Fruit fly (Drosophila melanogaster) whole organism, embryonic: ENCODE results near the gene CG32647.

Source experiments
- Abd-B ChIP-seq: fragments of 200-800 bp; sonication (Bioruptor generic); optimal IDR thresholded peaks from 2 replicates; lab custom pipeline; 2018; ENCODE audit warnings: missing biosample characterization, mild to moderate bottlenecking, missing genetic modification characterization, moderate library complexity
- Adf1 ChIP-seq: fragments of 200-800 bp; sonication (Bioruptor generic); IDR thresholded peaks from 2 replicates; pipeline ENCODE4 v1.3.6; 2022; ENCODE audit warnings: missing biosample characterization, missing genetic modification characterization
- CG10431 ChIP-seq: fragments of 200-800 bp; sonication (Bioruptor generic); optimal IDR thresholded peaks from 3 replicates; lab custom pipeline; 2018; ENCODE audit warnings: missing biosample characterization, mild to moderate bottlenecking, missing genetic modification characterization
- CG11456 ChIP-seq: fragments of 200-800 bp; sonication (Bioruptor generic); IDR thresholded peaks from 3 replicates; pipeline ENCODE4 v1.3.6; 2022; ENCODE audit warnings: missing biosample characterization, missing genetic modification characterization
- CG15073 ChIP-seq: fragments of 200-800 bp; sonication (Bioruptor generic); optimal IDR thresholded peaks from 2 replicates; lab custom pipeline; 2016; ENCODE audit warnings: missing biosample characterization, missing genetic modification characterization
- CG17328 ChIP-seq: fragments of 200-800 bp; sonication (Bioruptor generic); IDR thresholded peaks from 2 replicates; pipeline ENCODE4 v1.3.6; 2022; ENCODE audit warnings: missing biosample characterization, missing genetic modification characterization
- CG1832 ChIP-seq: fragments of 200-800 bp; sonication (Bioruptor generic); optimal IDR thresholded peaks from 2 replicates; lab custom pipeline; 2017; ENCODE audit warnings: missing biosample characterization, mild to moderate bottlenecking, missing genetic modification characterization, inconsistent platforms
- CG2116 ChIP-seq: fragments of 200-800 bp; sonication (Bioruptor generic); optimal IDR thresholded peaks from 3 replicates; lab custom pipeline; 2018; ENCODE audit warnings: missing biosample characterization, mild to moderate bottlenecking, missing genetic modification characterization
- CG2129 ChIP-seq: fragments of 200-800 bp; sonication (Bioruptor generic); IDR thresholded peaks from 2 replicates; pipeline ENCODE4 v1.3.6; 2022; ENCODE audit warnings: missing biosample characterization, missing genetic modification characterization; ENCODE audit not compliant: partially characterized antibody
- CG2199 ChIP-seq: fragments of 200-800 bp; sonication (Bioruptor generic); IDR thresholded peaks from 3 replicates; pipeline ENCODE4 v1.3.6; 2022; ENCODE audit warnings: missing biosample characterization, missing genetic modification characterization
- CG3281 ChIP-seq: fragments of 200-800 bp; sonication (Bioruptor generic); optimal IDR thresholded peaks from 3 replicates; lab custom pipeline; 2017; ENCODE audit warnings: missing biosample characterization, mild to moderate bottlenecking, missing genetic modification characterization
- CG34422 ChIP-seq: fragments of 200-800 bp; sonication (Bioruptor generic); IDR thresholded peaks from 3 replicates; pipeline ENCODE4 v1.3.6; 2022; ENCODE audit warnings: missing biosample characterization, missing genetic modification characterization
- CG4854 ChIP-seq: fragments of 200-800 bp; sonication (Bioruptor generic); optimal IDR thresholded peaks from 2 replicates; lab custom pipeline; 2016; ENCODE audit warnings: missing biosample characterization, missing genetic modification characterization, inconsistent platforms
- CG6683 ChIP-seq: fragments of 200-800 bp; sonication (Bioruptor generic); optimal IDR thresholded peaks from 2 replicates; lab custom pipeline; 2017; ENCODE audit warnings: missing biosample characterization, mild to moderate bottlenecking, missing genetic modification characterization, missing genetic modification reagents
- CG7271 ChIP-seq: fragments of 200-800 bp; sonication (Bioruptor generic); optimal IDR thresholded peaks from 2 replicates; lab custom pipeline; 2018; ENCODE audit warnings: missing biosample characterization, mild to moderate bottlenecking, missing genetic modification characterization, moderate library complexity
- CG7963 ChIP-seq: fragments of 200-800 bp; sonication (Bioruptor generic); IDR thresholded peaks from 3 replicates; pipeline ENCODE4 v1.3.6; 2022; ENCODE audit warnings: missing biosample characterization, missing genetic modification characterization; ENCODE audit not compliant: partially characterized antibody
- CG8359 ChIP-seq: fragments of 200-800 bp; sonication (Bioruptor generic); optimal IDR thresholded peaks from 2 replicates; lab custom pipeline; 2017; ENCODE audit warnings: missing biosample characterization, mild to moderate bottlenecking, missing genetic modification characterization, borderline replicate concordance
- Dek ChIP-seq: fragments of 200-800 bp; sonication (Bioruptor generic); optimal IDR thresholded peaks from 3 replicates; lab custom pipeline; 2019; ENCODE audit warnings: missing biosample characterization, mild to moderate bottlenecking, missing genetic modification characterization, moderate library complexity
- Dfd ChIP-seq, 2 experiments: fragments of >200 bp; optimal IDR thresholded peaks; 2 replicates each; lab custom pipeline; 2017; ENCODE audit warnings: missing biosample characterization in 2 of 2, missing genetic modification characterization in 2 of 2
- Doc3 ChIP-seq: fragments of 200-800 bp; sonication (Bioruptor generic); IDR thresholded peaks from 3 replicates; pipeline ENCODE4 v1.3.6; 2022; ENCODE audit warnings: missing biosample characterization, missing genetic modification characterization; ENCODE audit not compliant: partially characterized antibody
- HLH3B ChIP-seq: fragments of 200-800 bp; sonication (Bioruptor generic); IDR thresholded peaks from 2 replicates; pipeline ENCODE4 v1.3.6; 2022; ENCODE audit warnings: missing biosample characterization, missing genetic modification characterization
- HLH4C ChIP-seq: fragments of 200-800 bp; sonication (Bioruptor generic); IDR thresholded peaks from 3 replicates; pipeline ENCODE4 v1.3.6; 2022; ENCODE audit warnings: missing biosample characterization, missing genetic modification characterization; ENCODE audit not compliant: partially characterized antibody
- HLHmδ ChIP-seq: fragments of 200-800 bp; sonication (Bioruptor generic); optimal IDR thresholded peaks from 2 replicates; lab custom pipeline; 2018; ENCODE audit warnings: missing biosample characterization, mild to moderate bottlenecking, missing genetic modification characterization, moderate library complexity
- Kr ChIP-seq: fragments of 200-800 bp; sonication (Bioruptor generic); optimal IDR thresholded peaks from 2 replicates; lab custom pipeline; 2017; ENCODE audit warnings: missing biosample characterization, mild to moderate bottlenecking, missing genetic modification characterization
- MBD-R2 ChIP-seq: fragments of 200-800 bp; sonication (Bioruptor generic); IDR thresholded peaks from 2 replicates; pipeline ENCODE4 v1.3.6; 2022; ENCODE audit warnings: missing biosample characterization, missing genetic modification characterization
- Max ChIP-seq: fragments of 200-800 bp; sonication (Bioruptor generic); optimal IDR thresholded peaks from 2 replicates; lab custom pipeline; 2016; ENCODE audit warnings: missing biosample characterization, mild to moderate bottlenecking, missing genetic modification characterization
- Ptx1 ChIP-seq: fragments of 200-800 bp; sonication (Bioruptor generic); IDR thresholded peaks from 2 replicates; pipeline ENCODE4 v1.3.6; 2022; ENCODE audit warnings: missing biosample characterization, missing genetic modification characterization
- Spps ChIP-seq: fragments of 200-800 bp; sonication (Bioruptor generic); optimal IDR thresholded peaks from 2 replicates; lab custom pipeline; 2018; ENCODE audit warnings: missing biosample characterization, mild to moderate bottlenecking, missing genetic modification characterization
- Sry-δ ChIP-seq: fragments of 200-800 bp; sonication (Bioruptor generic); optimal IDR thresholded peaks from 2 replicates; lab custom pipeline; 2016; ENCODE audit warnings: missing biosample characterization, missing genetic modification characterization
- amos ChIP-seq: fragments of 200-800 bp; sonication (Bioruptor generic); IDR thresholded peaks from 2 replicates; pipeline ENCODE4 v1.3.6; 2022; ENCODE audit warnings: missing biosample characterization, missing genetic modification characterization; ENCODE audit not compliant: partially characterized antibody
- ato ChIP-seq: fragments of 200-800 bp; sonication (Bioruptor generic); IDR thresholded peaks from 2 replicates; pipeline ENCODE4 v1.3.6; 2022; ENCODE audit warnings: missing biosample characterization, missing genetic modification characterization; ENCODE audit not compliant: partially characterized antibody
- bcd ChIP-seq: fragments of 200-800 bp; sonication (Bioruptor generic); optimal IDR thresholded peaks from 2 replicates; lab custom pipeline; 2017; ENCODE audit warnings: missing biosample characterization, mild to moderate bottlenecking, missing genetic modification characterization
- dmrt99B ChIP-seq: fragments of 200-800 bp; sonication (Bioruptor generic); optimal IDR thresholded peaks from 2 replicates; lab custom pipeline; 2018; ENCODE audit warnings: missing biosample characterization, mild to moderate bottlenecking, missing genetic modification characterization, moderate library complexity
- fd64A ChIP-seq: fragments of 200-800 bp; sonication (Bioruptor generic); optimal IDR thresholded peaks from 3 replicates; lab custom pipeline; 2018; ENCODE audit warnings: missing biosample characterization, mild to moderate bottlenecking, missing genetic modification characterization
- gem ChIP-seq: fragments of 200-800 bp; sonication (Bioruptor generic); optimal IDR thresholded peaks from 2 replicates; lab custom pipeline; 2019; ENCODE audit warnings: missing biosample characterization, mild to moderate bottlenecking, missing genetic modification characterization, moderate library complexity
- gfzf ChIP-seq: fragments of 200-800 bp; sonication (Bioruptor generic); optimal IDR thresholded peaks from 2 replicates; lab custom pipeline; 2016; ENCODE audit warnings: missing biosample characterization, mild to moderate bottlenecking, missing genetic modification characterization, moderate library complexity
- hbn ChIP-seq: fragments of 200-800 bp; sonication (Bioruptor generic); IDR thresholded peaks from 2 replicates; pipeline ENCODE4 v1.3.6; 2022; ENCODE audit warnings: missing biosample characterization, missing genetic modification characterization; ENCODE audit not compliant: partially characterized antibody
- lilli ChIP-seq: fragments of 200-800 bp; sonication (Bioruptor generic); optimal IDR thresholded peaks from 3 replicates; lab custom pipeline; 2016; ENCODE audit warnings: missing biosample characterization, missing genetic modification characterization
- nau ChIP-seq: fragments of 200-800 bp; sonication (Bioruptor generic); optimal IDR thresholded peaks from 3 replicates; lab custom pipeline; 2017; ENCODE audit warnings: missing biosample characterization, mild to moderate bottlenecking, missing genetic modification characterization, missing genetic modification reagents
- peb ChIP-seq: fragments of 200-800 bp; sonication (Bioruptor generic); IDR thresholded peaks from 2 replicates; pipeline ENCODE4 v1.3.6; 2022; ENCODE audit warnings: missing biosample characterization, missing genetic modification characterization
- pzg ChIP-seq: fragments of 200-800 bp; sonication (Bioruptor generic); optimal IDR thresholded peaks from 3 replicates; lab custom pipeline; 2018; ENCODE audit warnings: missing biosample characterization, mild to moderate bottlenecking, missing genetic modification characterization, moderate library complexity
- row ChIP-seq: fragments of 200-800 bp; sonication (Bioruptor generic); IDR thresholded peaks from 3 replicates; pipeline ENCODE4 v1.3.6; 2022; ENCODE audit warnings: missing biosample characterization, missing genetic modification characterization
- sens ChIP-seq: fragments of 200-800 bp; sonication (Bioruptor generic); peaks from one replicate; lab custom pipeline; 2016; ENCODE audit warnings: missing biosample characterization, missing genetic modification characterization
- sens-2 ChIP-seq: fragments of 200-800 bp; sonication (Bioruptor generic); IDR thresholded peaks from 2 replicates; pipeline ENCODE4 v1.3.6; 2022; ENCODE audit warnings: missing biosample characterization, missing genetic modification characterization
- sna ChIP-seq: fragments of 200-800 bp; sonication (Bioruptor generic); IDR thresholded peaks from 2 replicates; pipeline ENCODE4 v1.3.6; 2022; ENCODE audit warnings: missing biosample characterization, missing genetic modification characterization; ENCODE audit not compliant: partially characterized antibody
- stwl ChIP-seq: fragments of 200-800 bp; sonication (Bioruptor generic); optimal IDR thresholded peaks from 3 replicates; lab custom pipeline; 2018; ENCODE audit warnings: missing biosample characterization, mild to moderate bottlenecking, missing genetic modification characterization, moderate library complexity
- tna ChIP-seq: fragments of 200-800 bp; sonication (Bioruptor generic); IDR thresholded peaks from 2 replicates; pipeline ENCODE4 v1.3.6; 2022; ENCODE audit warnings: missing biosample characterization, missing genetic modification characterization; ENCODE audit not compliant: partially characterized antibody
- vvl ChIP-seq: fragments of 200-800 bp; sonication (Bioruptor generic); IDR thresholded peaks from 2 replicates; pipeline ENCODE4 v1.3.6; 2022; ENCODE audit warnings: missing biosample characterization, missing genetic modification characterization
- yki ChIP-seq: fragments of >200 bp; optimal IDR thresholded peaks from 3 replicates; lab custom pipeline; 2018
- zen2 ChIP-seq: fragments of 200-800 bp; sonication (Bioruptor generic); IDR thresholded peaks from 3 replicates; pipeline ENCODE4 v1.3.6; 2022; ENCODE audit warnings: missing biosample characterization, missing genetic modification characterization; ENCODE audit not compliant: partially characterized antibody

The CG32647 gene

dm6 chrX:12765076-12765475 lies 19.7 kb downstream of the CG32647 start, which contains the start of gene Agpat1 (continued):
- TF ChIP-seq amos (GFP tag; lab: Robert Waterston, UW) (peak; percentile 84), CG34422 (GFP tag; lab: Robert Waterston, UW) (peak; percentile 12; the same call in 1 of the 3 replicates), Kr (GFP tag; lab: Kevin White, UChicago) (no peak), lilli (GFP tag; lab: Kevin White, UChicago) (no peak), zen2 (GFP tag; lab: Robert Waterston, UW) (peak; percentile 65), CG6683 (no peak), dmrt99B (tag; lab: Kevin White, UChicago) (no peak), peb (GFP tag; lab: Robert Waterston, UW) (no peak), fd64A (no peak), CG2116 (GFP tag; lab: Kevin White, UChicago) (peak; percentile 40), CG8359 (GFP tag; lab: Kevin White, UChicago) (no peak), Dfd (GFP tag; optimal IDR thresholded peaks at IDR 0.05; lab: Kevin White, UChicago) (no peak), CG10431 (GFP tag; lab: Kevin White, UChicago) (peak; percentile 18), nau (GFP tag; lab: Kevin White, UChicago) (no peak), sens-2 (GFP tag; lab: Robert Waterston, UW) (no peak), Sry-δ (peak; percentile 50), Ptx1 (GFP tag; lab: Robert Waterston, UW) (no peak), tna (GFP tag; lab: Robert Waterston, UW) (peak; percentile 43), CG17328 (no peak), Adf1 (GFP tag; lab: Robert Waterston, UW) (peak; percentile 76), Spps (no peak), HLH3B (GFP tag; lab: Robert Waterston, UW) (no peak), Abd-B (GFP tag; lab: Kevin White, UChicago) (no peak), CG2129 (GFP tag; lab: Robert Waterston, UW) (peak; percentile 68), CG7963 (GFP tag; lab: Robert Waterston, UW) (peak; percentile 83), CG3281 (GFP tag; lab: Kevin White, UChicago) (no peak), sna (peak; percentile 63; the same call in 1 of the 2 replicates), CG11456 (GFP tag; lab: Robert Waterston, UW) (no peak), CG1832 (GFP tag; lab: Kevin White, UChicago) (no peak), Max (GFP tag; lab: Kevin White, UChicago) (no peak), pzg (GFP tag; lab: Kevin White, UChicago) (no peak), gfzf (GFP tag; lab: Kevin White, UChicago) (no peak), HLH4C (GFP tag; lab: Robert Waterston, UW) (peak; percentile 86), Doc3 (peak; percentile 70; the same call in 2 of the 3 replicates), yki (lab: Kevin White, UChicago) (no peak), HLHmδ (GFP tag; lab: Kevin White, UChicago) (no peak), vvl (GFP tag; lab: Robert Waterston, UW) (no peak), CG2199 (no peak), CG4854 (GFP tag; lab: Kevin White, UChicago) (no peak), row (GFP tag; lab: Robert Waterston, UW) (peak; percentile 24; the same call in 1 of the 3 replicates), CG15073 (no peak), sens (GFP tag; lab: Kevin White, UChicago) (no peak), CG7271 (tag; lab: Kevin White, UChicago) (no peak), stwl (tag; lab: Kevin White, UChicago) (peak; percentile 29), ato (GFP tag; lab: Robert Waterston, UW) (peak; percentile 87), hbn (peak; percentile 80), MBD-R2 (GFP tag; lab: Robert Waterston, UW) (0 out of 2 replicates have a peak, but pooled peaks have one; percentile 8), bcd (GFP tag; lab: Kevin White, UChicago) (no peak), Dek (tag; lab: Kevin White, UChicago) (no peak), gem (no peak)
